Fruit fly (Drosophila melanogaster) whole organism, embryonic: ENCODE measurements around the gene brat.
A peak's percentile ranks its signal among the peaks of the same experiment; 100 is the strongest.

Experiments used
- Ada2b ChIP-seq: fragments of 200-800 bp; sonication (Bioruptor generic); IDR thresholded peaks from 2 replicates; pipeline ENCODE4 v1.3.6; 2022; ENCODE audit warnings: missing biosample characterization, missing genetic modification characterization
- Adf1 ChIP-seq: fragments of 200-800 bp; sonication (Bioruptor generic); IDR thresholded peaks from 2 replicates; pipeline ENCODE4 v1.3.6; 2022; ENCODE audit warnings: missing biosample characterization, missing genetic modification characterization
- Blimp-1 ChIP-seq: fragments of 200-800 bp; sonication (Bioruptor generic); optimal IDR thresholded peaks from 3 replicates; lab custom pipeline; 2018; ENCODE audit warnings: missing biosample characterization, missing genetic modification characterization, mild to moderate bottlenecking, moderate library complexity, missing genetic modification reagents
- CG10209 ChIP-seq: fragments of 200-800 bp; sonication (Bioruptor generic); optimal IDR thresholded peaks from 3 replicates; lab custom pipeline; 2017; ENCODE audit warnings: missing biosample characterization, mild to moderate bottlenecking, missing genetic modification characterization, missing genetic modification reagents
- CG1024 ChIP-seq: fragments of 200-800 bp; sonication (Bioruptor generic); IDR thresholded peaks from 2 replicates; pipeline ENCODE4 v1.3.6; 2022; ENCODE audit warnings: missing biosample characterization, missing genetic modification characterization
- CG12236 ChIP-seq: fragments of 200-800 bp; sonication (Bioruptor generic); optimal IDR thresholded peaks from 2 replicates; lab custom pipeline; 2016; ENCODE audit warnings: missing biosample characterization, missing genetic modification characterization
- CG13287 ChIP-seq: fragments of 200-800 bp; sonication (Bioruptor generic); IDR thresholded peaks from 2 replicates; pipeline ENCODE4 v1.3.6; 2022; ENCODE audit warnings: missing biosample characterization, missing genetic modification characterization; ENCODE audit not compliant: partially characterized antibody
- CG14710 ChIP-seq: fragments of 200-800 bp; sonication (Bioruptor generic); optimal IDR thresholded peaks from 3 replicates; lab custom pipeline; 2019; ENCODE audit warnings: missing biosample characterization, mild to moderate bottlenecking, missing genetic modification characterization, moderate library complexity
- CG1603 ChIP-seq: fragments of 200-800 bp; sonication (Bioruptor generic); optimal IDR thresholded peaks from 2 replicates; lab custom pipeline; 2019; ENCODE audit warnings: missing biosample characterization, mild to moderate bottlenecking, missing genetic modification characterization, moderate library complexity
- CG4360 ChIP-seq: fragments of 200-800 bp; sonication (Bioruptor generic); IDR thresholded peaks from 2 replicates; pipeline ENCODE4 v1.3.6; 2022; ENCODE audit warnings: missing biosample characterization, missing genetic modification characterization
- CG6689 ChIP-seq: fragments of 200-800 bp; sonication (Bioruptor generic); IDR thresholded peaks from 2 replicates; pipeline ENCODE4 v1.3.6; 2022; ENCODE audit warnings: missing biosample characterization, missing genetic modification characterization
- CG6765 ChIP-seq: fragments of 200-800 bp; sonication (Bioruptor generic); optimal IDR thresholded peaks from 3 replicates; lab custom pipeline; 2017; ENCODE audit warnings: missing biosample characterization, mild to moderate bottlenecking, missing genetic modification characterization
- CG7786 ChIP-seq: fragments of 200-800 bp; sonication (Bioruptor generic); optimal IDR thresholded peaks from 2 replicates; lab custom pipeline; 2016; ENCODE audit warnings: missing biosample characterization, missing genetic modification characterization
- CG7839 ChIP-seq: fragments of 200-800 bp; sonication (Bioruptor generic); optimal IDR thresholded peaks from 3 replicates; lab custom pipeline; 2018; ENCODE audit warnings: missing biosample characterization, mild to moderate bottlenecking, missing genetic modification characterization, moderate library complexity
- CG9215 ChIP-seq: fragments of 200-800 bp; sonication (Bioruptor generic); IDR thresholded peaks from 2 replicates; pipeline ENCODE4 v1.3.6; 2022; ENCODE audit warnings: missing biosample characterization, missing genetic modification characterization
- Elba2 ChIP-seq: fragments of 200-800 bp; sonication (Bioruptor generic); optimal IDR thresholded peaks from 3 replicates; lab custom pipeline; 2016; ENCODE audit warnings: missing biosample characterization, missing genetic modification characterization
- Oli ChIP-seq: fragments of 200-800 bp; sonication (Bioruptor generic); optimal IDR thresholded peaks from 2 replicates; lab custom pipeline; 2018; ENCODE audit warnings: missing biosample characterization, mild to moderate bottlenecking, missing genetic modification characterization, moderate library complexity
- Optix ChIP-seq: fragments of 200-800 bp; sonication (Bioruptor generic); IDR thresholded peaks from 3 replicates; pipeline ENCODE4 v1.3.6; 2022; ENCODE audit warnings: missing biosample characterization, missing genetic modification characterization
- Ptx1 ChIP-seq: fragments of 200-800 bp; sonication (Bioruptor generic); IDR thresholded peaks from 2 replicates; pipeline ENCODE4 v1.3.6; 2022; ENCODE audit warnings: missing biosample characterization, missing genetic modification characterization
- Sox102F ChIP-seq: fragments of 200-800 bp; sonication (Bioruptor generic); optimal IDR thresholded peaks from 2 replicates; lab custom pipeline; 2018; ENCODE audit warnings: missing biosample characterization, mild to moderate bottlenecking, missing genetic modification characterization, moderate library complexity
- Xbp1 ChIP-seq: fragments of 200-800 bp; sonication (Bioruptor generic); optimal IDR thresholded peaks from 3 replicates; lab custom pipeline; 2016; ENCODE audit warnings: missing biosample characterization, mild to moderate bottlenecking, missing genetic modification characterization
- Xrp1 ChIP-seq: fragments of 200-800 bp; sonication (Bioruptor generic); IDR thresholded peaks from 2 replicates; pipeline ENCODE4 v1.3.6; 2022; ENCODE audit warnings: missing biosample characterization, missing genetic modification characterization
- bigmax ChIP-seq: fragments of 200-800 bp; sonication (Bioruptor generic); optimal IDR thresholded peaks from 2 replicates; lab custom pipeline; 2018; ENCODE audit warnings: missing biosample characterization, mild to moderate bottlenecking, missing genetic modification characterization
- danr ChIP-seq: fragments of 200-800 bp; sonication (Bioruptor generic); IDR thresholded peaks from 2 replicates; pipeline ENCODE4 v1.3.6; 2022; ENCODE audit warnings: missing biosample characterization, missing genetic modification characterization
- dpn ChIP-seq, 2 experiments: fragments of 200-800 bp; sonication (Bioruptor generic); optimal IDR thresholded peaks; 3 replicates each; lab custom pipeline; 2016; ENCODE audit warnings: missing biosample characterization in 2 of 2, missing genetic modification characterization in 2 of 2
- emc ChIP-seq: fragments of 200-800 bp; sonication (Bioruptor generic); optimal IDR thresholded peaks from 2 replicates; lab custom pipeline; 2016; ENCODE audit warnings: missing biosample characterization, missing genetic modification characterization
- ems ChIP-seq: fragments of 200-800 bp; sonication (Bioruptor generic); optimal IDR thresholded peaks from 3 replicates; lab custom pipeline; 2016; ENCODE audit warnings: missing biosample characterization, missing genetic modification characterization
- fd96Cb ChIP-seq: fragments of 200-800 bp; sonication (Bioruptor generic); optimal IDR thresholded peaks from 2 replicates; lab custom pipeline; 2018; ENCODE audit warnings: missing biosample characterization, mild to moderate bottlenecking, missing genetic modification characterization, moderate library complexity
- gce ChIP-seq: fragments of 200-800 bp; sonication (Bioruptor generic); IDR thresholded peaks from 3 replicates; pipeline ENCODE4 v1.3.6; 2022; ENCODE audit warnings: missing biosample characterization, missing genetic modification characterization
- jigr1 ChIP-seq: fragments of 200-800 bp; sonication (Bioruptor generic); IDR thresholded peaks from 3 replicates; pipeline ENCODE4 v1.3.6; 2022; ENCODE audit warnings: missing biosample characterization, missing genetic modification characterization
- lab ChIP-seq: fragments of 200-800 bp; sonication (Bioruptor generic); optimal IDR thresholded peaks from 3 replicates; lab custom pipeline; 2017; ENCODE audit warnings: missing biosample characterization, missing genetic modification characterization, mild to moderate bottlenecking, moderate library complexity, missing genetic modification reagents
- lbe ChIP-seq: fragments of 200-800 bp; sonication (Bioruptor generic); optimal IDR thresholded peaks from 2 replicates; lab custom pipeline; 2016; ENCODE audit warnings: missing biosample characterization, mild to moderate bottlenecking, missing genetic modification characterization
- lilli ChIP-seq: fragments of 200-800 bp; sonication (Bioruptor generic); optimal IDR thresholded peaks from 3 replicates; lab custom pipeline; 2016; ENCODE audit warnings: missing biosample characterization, missing genetic modification characterization
- lmd ChIP-seq: fragments of 200-800 bp; sonication (Bioruptor generic); IDR thresholded peaks from 2 replicates; pipeline ENCODE4 v1.3.6; 2022; ENCODE audit warnings: missing biosample characterization, missing genetic modification characterization
- mld ChIP-seq: fragments of 200-800 bp; sonication (Bioruptor generic); IDR thresholded peaks from 3 replicates; pipeline ENCODE4 v1.3.6; 2022; ENCODE audit warnings: missing biosample characterization, missing genetic modification characterization; ENCODE audit not compliant: partially characterized antibody
- prd ChIP-seq, 3 experiments: fragments of >200 bp in 2 of 3; fragments of 200-800 bp in 1 of 3; sonication (Bioruptor generic) in 1 of 3; optimal IDR thresholded peaks in 2 of 3; IDR thresholded peaks in 1 of 3; 2 replicates in 2 of 3; 3 replicates in 1 of 3; pipeline versions ENCODE4 v1.3.6 to Lab custom; 2017 to 2022; ENCODE audit warnings: missing biosample characterization in 1 of 3, missing genetic modification characterization in 1 of 3
- repo ChIP-seq: fragments of 200-800 bp; sonication (Bioruptor generic); optimal IDR thresholded peaks from 2 replicates; lab custom pipeline; 2016; ENCODE audit warnings: missing biosample characterization, missing genetic modification characterization
- slbo ChIP-seq: fragments of 200-800 bp; sonication (Bioruptor generic); IDR thresholded peaks from 2 replicates; pipeline ENCODE4 v1.3.6; 2022; ENCODE audit warnings: missing biosample characterization, missing genetic modification characterization
- sob ChIP-seq: fragments of 200-800 bp; sonication (Bioruptor generic); IDR thresholded peaks from 2 replicates; pipeline ENCODE4 v1.3.6; 2022; ENCODE audit warnings: missing biosample characterization, missing genetic modification characterization
- tll ChIP-seq, 2 experiments: fragments of 200-800 bp in 1 of 2; fragments of >200 bp in 1 of 2; sonication (Bioruptor generic) in 1 of 2; optimal IDR thresholded peaks; 2 replicates each; lab custom pipeline; 2017 to 2019; ENCODE audit warnings: missing biosample characterization in 2 of 2, missing genetic modification characterization in 2 of 2, mild to moderate bottlenecking in 1 of 2, moderate library complexity in 1 of 2
- yki ChIP-seq: fragments of >200 bp; optimal IDR thresholded peaks from 3 replicates; lab custom pipeline; 2018
- zfh1 ChIP-seq: fragments of 200-800 bp; sonication (Bioruptor generic); IDR thresholded peaks from 3 replicates; pipeline ENCODE4 v1.3.6; 2022; ENCODE audit warnings: missing biosample characterization, missing genetic modification characterization

brat gene

DNA sequence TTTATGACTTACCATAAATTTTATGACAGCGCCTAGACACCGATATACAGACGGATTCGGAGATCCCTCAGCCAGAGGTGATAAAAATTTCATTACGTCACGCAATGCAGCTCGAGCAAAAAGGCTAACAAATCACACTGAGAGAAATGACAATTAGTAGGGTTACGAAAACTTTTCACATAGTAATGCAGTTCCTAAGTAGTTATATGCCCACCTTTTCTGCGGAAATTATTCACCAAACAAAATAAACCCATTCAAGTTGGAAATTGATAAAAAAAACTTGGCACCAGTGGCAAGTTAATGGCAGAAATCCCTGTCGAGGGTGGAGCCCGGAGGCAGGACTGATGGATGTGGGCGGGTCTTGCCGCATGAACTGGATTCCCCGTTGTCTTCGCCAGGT lies 66.6 kb downstream of the brat start (continued):
- TF ChIP-seq Ada2b (GFP tag; lab: Robert Waterston, UW) (0 out of 2 replicates have a peak, but pooled peaks have one; percentile 19), dpn (GFP tag; optimal IDR thresholded peaks at IDR 0.05; lab: Kevin White, UChicago) (peak in 1 of 2 experiments; percentile 35), CG6765 (GFP tag; lab: Kevin White, UChicago) (no peak), Optix (GFP tag; lab: Robert Waterston, UW) (no peak), gce (no peak), tll (GFP tag; optimal IDR thresholded peaks at IDR 0.05; lab: Kevin White, UChicago) (no peak), repo (peak; percentile 11), Xrp1 (GFP tag; lab: Robert Waterston, UW) (no peak), jigr1 (no peak), CG13287 (GFP tag; lab: Robert Waterston, UW) (no peak), CG6689 (GFP tag; lab: Robert Waterston, UW) (peak; percentile 36; the same call in 1 of the 2 replicates), Sox102F (peak; percentile 39), sob (GFP tag; lab: Robert Waterston, UW) (0 out of 2 replicates have a peak, but pooled peaks have one; percentile 7), lab (GFP tag; lab: Kevin White, UChicago) (peak; percentile 51), Oli (tag; lab: Kevin White, UChicago) (peak; percentile 2), CG1024 (0 out of 2 replicates have a peak, but pooled peaks have one; percentile 28), CG14710 (tag; lab: Kevin White, UChicago) (no peak), mld (GFP tag; lab: Robert Waterston, UW) (no peak), Adf1 (GFP tag; lab: Robert Waterston, UW) (no peak), Xbp1 (GFP tag; lab: Kevin White, UChicago) (peak; percentile 39), slbo (GFP tag; lab: Robert Waterston, UW) (peak; percentile 17; the same call in 1 of the 2 replicates), ems (GFP tag; lab: Kevin White, UChicago) (peak; percentile 16), lilli (peak; percentile 20), danr (GFP tag; lab: Robert Waterston, UW) (no peak), Blimp-1 (peak; percentile 5), Ptx1 (GFP tag; lab: Robert Waterston, UW) (peak; percentile 24; the same call in 1 of the 2 replicates), CG9215 (GFP tag; lab: Robert Waterston, UW) (no peak), prd (optimal IDR thresholded peaks at IDR 0.05; lab: Kevin White, UChicago) (no peak), prd (GFP tag; IDR thresholded peaks at IDR 0.05; lab: Robert Waterston, UW) (peak; percentile 43; the same call in 2 of the 3 replicates), CG4360 (GFP tag; lab: Robert Waterston, UW) (no peak), CG7839 (peak; percentile 25), lbe (GFP tag; lab: Kevin White, UChicago) (no peak), zfh1 (GFP tag; lab: Robert Waterston, UW) (0 out of 3 replicates have a peak, but pooled peaks have one; percentile 20), bigmax (GFP tag; lab: Kevin White, UChicago) (no peak), Elba2 (GFP tag; lab: Kevin White, UChicago) (no peak), lmd (0 out of 2 replicates have a peak, but pooled peaks have one; percentile 8), CG12236 (GFP tag; lab: Kevin White, UChicago) (no peak), CG1603 (tag; lab: Kevin White, UChicago) (peak; percentile 13), emc (GFP tag; lab: Kevin White, UChicago) (no peak), CG10209 (GFP tag; lab: Kevin White, UChicago) (peak; percentile 14), CG7786 (peak; percentile 34), yki (lab: Kevin White, UChicago) (no peak), fd96Cb (no peak)
- TF ChIP-seq, all 482 proteins: peak for 68
